Worm (Caenorhabditis elegans): Measurements from ENCODE around the gene F52C6.2.

DNA sequence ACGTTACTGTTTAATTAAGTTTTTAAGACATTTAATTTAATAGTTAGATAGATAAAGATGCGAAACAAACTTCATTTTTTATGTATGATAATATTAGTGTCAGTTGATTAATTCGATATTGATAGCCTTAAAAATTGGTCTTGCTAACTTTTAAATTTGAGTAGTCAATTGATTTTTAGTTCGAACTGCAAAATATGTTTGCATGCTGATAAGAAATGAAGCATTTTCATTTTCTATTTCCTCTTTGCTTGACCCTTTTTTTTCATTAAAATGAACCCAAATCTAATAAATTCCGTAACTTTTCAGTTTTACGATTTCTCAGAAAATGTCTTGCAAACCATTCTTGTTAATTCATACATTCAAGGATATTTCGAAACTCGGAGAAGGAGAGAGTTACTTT, 21.2 kb upstream of the F52C6.2 start, which contains the start of gene math-22:
- TF ChIP-seq hpl-2 (GFP tag; optimal IDR thresholded peaks at IDR 0.05) (no peak), jun-1 (tag; optimal IDR thresholded peaks at IDR 0.05) (no peak)
